Worm (Caenorhabditis elegans): Measurements from ENCODE around the gene Y51H7C.8.

DNA sequence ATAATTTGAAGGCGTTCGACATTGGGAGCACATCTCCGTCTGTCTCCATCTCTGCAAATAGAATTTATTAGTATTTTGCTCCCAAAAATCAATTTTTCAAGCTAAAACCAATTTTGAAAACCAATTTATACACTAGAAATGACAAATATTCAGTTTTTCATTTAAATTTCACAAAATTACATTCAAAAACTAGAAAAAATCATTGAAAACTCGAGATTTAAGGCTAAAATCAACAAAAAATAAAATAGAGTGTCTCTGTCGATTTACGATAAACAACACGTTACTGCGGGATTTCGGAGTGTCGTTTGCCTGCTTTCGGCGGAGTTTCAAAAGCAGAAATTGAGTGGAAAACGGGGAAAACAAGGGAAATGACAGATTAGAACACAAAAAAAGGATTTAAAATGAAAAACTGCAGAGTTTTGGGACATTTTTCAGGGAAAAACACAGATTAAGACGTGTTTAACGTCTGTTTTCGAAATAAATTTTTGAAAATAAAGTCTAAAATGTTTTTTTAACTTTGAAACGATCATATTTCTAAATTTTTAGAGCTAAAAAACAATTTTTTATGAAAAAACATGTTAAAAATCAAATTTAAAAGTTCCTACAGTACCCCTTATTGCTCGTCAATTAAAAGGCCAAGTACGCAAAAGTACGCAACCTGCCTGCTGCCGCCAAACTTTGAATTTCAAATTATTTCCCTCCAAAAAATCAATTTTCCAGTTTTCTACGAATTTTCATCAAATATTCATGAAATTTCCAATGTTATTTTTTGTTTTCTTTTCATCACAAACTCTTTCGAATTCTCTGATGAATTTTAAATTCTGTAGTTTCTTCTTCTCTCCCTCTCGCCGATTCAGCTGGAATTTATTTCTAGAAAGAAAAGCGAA, 36.1 kb downstream of the Y51H7C.8 start, which contains the start of gene nol-6:
- TF ChIP-seq ceh-9 (tag; optimal IDR thresholded peaks at IDR 0.05) (no peak), fkh-10 (GFP tag; optimal IDR thresholded peaks at IDR 0.05) (no peak), pha-4 (tag; optimal IDR thresholded peaks at IDR 0.05) (no peak)
